Fruit fly (Drosophila melanogaster) Kc167 (cell line): Measurements from ENCODE around the gene ergic53.

Experiments used
- Sin3A ChIP-seq: fragments of >200 bp; optimal IDR thresholded peaks from 2 replicates; lab custom pipeline; 2018; ENCODE audit warnings: missing external identifiers
- h ChIP-seq: fragments of >200 bp; optimal IDR thresholded peaks from 3 replicates; lab custom pipeline; 2018; ENCODE audit warnings: missing external identifiers
- insv ChIP-seq: fragments of >200 bp; optimal IDR thresholded peaks from 3 replicates; lab custom pipeline; 2018; ENCODE audit warnings: missing external identifiers
- psq ChIP-seq: fragments of >200 bp; optimal IDR thresholded peaks from 2 replicates; lab custom pipeline; 2017; ENCODE audit warnings: missing external identifiers
- ttk ChIP-seq: sonication (Bioruptor generic); optimal IDR thresholded peaks from 2 replicates; lab custom pipeline; 2017; ENCODE audit warnings: missing external identifiers

- TF ChIP-seq ttk (lab: Kevin White, UChicago), result no peak
- no peak for TF ChIP-seq psq (lab: Kevin White, UChicago)
- TF ChIP-seq h (lab: Kevin White, UChicago), result no peak
- TF ChIP-seq Sin3A, result no peak
- TF ChIP-seq insv (lab: Kevin White, UChicago), result no peak
Observed at dm6 chr3L:8557018-8557417, 22.2 kb downstream of the ergic53 start.
